Worm (Caenorhabditis elegans) whole organism, L4 larva: ENCODE data around the gene pitr-4.

Experiments used
- F26F4.8 ChIP-seq: fragments of 200-800 bp; sonication (Bioruptor generic); conservative IDR thresholded peaks from 2 replicates; pipeline ENCODE4 v1.3.6; 2022; ENCODE audit warnings: missing genetic modification characterization, missing compliant biosample characterization
- F37D6.2 ChIP-seq: sonication (generic microtip); optimal IDR thresholded peaks from 2 replicates; lab custom pipeline; 2016; ENCODE audit warnings: mild to moderate bottlenecking, missing genetic modification characterization, missing compliant biosample characterization
- R02D3.7 ChIP-seq: fragments of 150-350 bp; sonication (generic microtip); optimal IDR thresholded peaks from 3 replicates; lab custom pipeline; 2014; ENCODE audit warnings: missing biosample characterization, missing genetic modification characterization
- T20F7.1 ChIP-seq: fragments of 200-800 bp; sonication (Bioruptor generic); optimal IDR thresholded peaks from 2 replicates; lab custom pipeline; 2018; ENCODE audit warnings: mild to moderate bottlenecking, missing genetic modification characterization, missing compliant biosample characterization
- Y105C5A.15 ChIP-seq: fragments of 200-800 bp; sonication (Bioruptor generic); IDR thresholded peaks from 2 replicates; pipeline ENCODE4 v1.3.6; 2022; ENCODE audit warnings: missing genetic modification characterization, missing compliant biosample characterization
- Y5F2A.4 ChIP-seq: fragments of 200-800 bp; sonication (Bioruptor generic); optimal IDR thresholded peaks from 2 replicates; lab custom pipeline; 2018; ENCODE audit warnings: mild to moderate bottlenecking, missing genetic modification characterization, missing compliant biosample characterization
- Y75B8A.6 ChIP-seq: fragments of 200-800 bp; sonication (Bioruptor generic); IDR thresholded peaks from 2 replicates; pipeline ENCODE4 v1.3.6; 2022; ENCODE audit warnings: missing genetic modification reagents, missing genetic modification characterization, missing compliant biosample characterization
- ZK337.2 ChIP-seq: fragments of 200-800 bp; sonication (Bioruptor generic); IDR thresholded peaks from 2 replicates; pipeline ENCODE4 v1.3.6; 2022; ENCODE audit warnings: missing genetic modification reagents, missing genetic modification characterization, missing compliant biosample characterization
- ZK546.5 ChIP-seq, 2 experiments: sonication (generic microtip); optimal IDR thresholded peaks; 2 replicates each; lab custom pipeline; 2017; ENCODE audit warnings: missing biosample characterization in 2 of 2, missing genetic modification characterization in 2 of 2
- arid-1 ChIP-seq: fragments of 200-800 bp; sonication (Bioruptor generic); conservative IDR thresholded peaks from 2 replicates; pipeline ENCODE4 v1.3.6; 2022; ENCODE audit warnings: missing genetic modification reagents, missing genetic modification characterization, missing compliant biosample characterization
- ceh-28 ChIP-seq: fragments of 150-350 bp; optimal IDR thresholded peaks from 2 replicates; lab custom pipeline; 2014; ENCODE audit warnings: missing biosample characterization, missing genetic modification reagents, missing genetic modification characterization
- ceh-32 ChIP-seq: sonication (generic microtip); optimal IDR thresholded peaks from 2 replicates; lab custom pipeline; 2016; ENCODE audit warnings: mild to moderate bottlenecking, missing genetic modification characterization, missing compliant biosample characterization; ENCODE audit not compliant: poor library complexity
- ceh-44 ChIP-seq: fragments of 200-800 bp; sonication (Bioruptor generic); IDR thresholded peaks from 2 replicates; pipeline ENCODE4 v1.3.6; 2022; ENCODE audit warnings: missing genetic modification reagents, missing genetic modification characterization, missing compliant biosample characterization
- ceh-62 ChIP-seq: sonication (generic microtip); optimal IDR thresholded peaks from 2 replicates; lab custom pipeline; 2017; ENCODE audit warnings: missing biosample characterization, missing genetic modification characterization
- ces-1 ChIP-seq: fragments of 150-350 bp; sonication (generic microtip); optimal IDR thresholded peaks from 4 replicates; lab custom pipeline; 2014; ENCODE audit warnings: missing biosample characterization, missing genetic modification reagents, missing genetic modification characterization
- cey-2 ChIP-seq: sonication (generic microtip); optimal IDR thresholded peaks from 3 replicates; lab custom pipeline; 2017; ENCODE audit warnings: missing genetic modification characterization, mild to moderate bottlenecking, missing compliant biosample characterization, antibody characterized with exemption, borderline replicate concordance; ENCODE audit not compliant: insufficient read depth
- daf-19 ChIP-seq: fragments of 200-800 bp; sonication (Bioruptor generic); conservative IDR thresholded peaks from 2 replicates; pipeline ENCODE4 v1.3.6; 2022; ENCODE audit warnings: missing genetic modification characterization, missing compliant biosample characterization
- daf-8 ChIP-seq: fragments of 200-800 bp; sonication (Bioruptor generic); IDR thresholded peaks from 2 replicates; pipeline ENCODE4 v1.3.6; 2022; ENCODE audit warnings: missing genetic modification characterization, missing compliant biosample characterization
- dmd-6 ChIP-seq: fragments of 200-800 bp; sonication (Bioruptor generic); IDR thresholded peaks from 2 replicates; pipeline ENCODE4 v1.3.6; 2022; ENCODE audit warnings: missing genetic modification reagents, missing genetic modification characterization, missing compliant biosample characterization
- dmd-8 ChIP-seq: fragments of 200-800 bp; sonication (Bioruptor generic); IDR thresholded peaks from 2 replicates; pipeline ENCODE4 v1.3.6; 2022; ENCODE audit warnings: missing genetic modification characterization, missing compliant biosample characterization
- dpl-1 ChIP-seq: fragments of 150-350 bp; optimal IDR thresholded peaks from 2 replicates; lab custom pipeline; 2014; ENCODE audit warnings: missing biosample characterization, missing genetic modification reagents, missing genetic modification characterization
- hmg-1.1 ChIP-seq: fragments of 200-800 bp; sonication (Bioruptor generic); IDR thresholded peaks from 2 replicates; pipeline ENCODE4 v1.3.6; 2022; ENCODE audit warnings: missing genetic modification reagents, missing genetic modification characterization, missing compliant biosample characterization
- jun-1 ChIP-seq: fragments of 150-350 bp; optimal IDR thresholded peaks from 2 replicates; lab custom pipeline; 2014; ENCODE audit warnings: missing biosample characterization, missing genetic modification reagents, missing genetic modification characterization
- lim-7 ChIP-seq: fragments of 200-800 bp; sonication (Bioruptor generic); IDR thresholded peaks from 2 replicates; pipeline ENCODE4 v1.3.6; 2022; ENCODE audit warnings: missing genetic modification characterization, missing compliant biosample characterization
- lin-1 ChIP-seq: fragments of 200-800 bp; sonication (Bioruptor generic); IDR thresholded peaks from 2 replicates; pipeline ENCODE4 v1.3.6; 2022; ENCODE audit warnings: missing genetic modification reagents, missing genetic modification characterization, missing compliant biosample characterization
- lin-15B ChIP-seq: fragments of 150-350 bp; sonication (generic microtip); optimal IDR thresholded peaks from 3 replicates; lab custom pipeline; 2014; ENCODE audit warnings: missing biosample characterization, missing genetic modification characterization
- lir-3 ChIP-seq: sonication (generic microtip); optimal IDR thresholded peaks from 2 replicates; lab custom pipeline; 2016; ENCODE audit warnings: mild to moderate bottlenecking, missing genetic modification characterization, missing compliant biosample characterization
- mdl-1 ChIP-seq, 2 experiments: fragments of 150-350 bp in 1 of 2; sonication (generic microtip) in 1 of 2; optimal IDR thresholded peaks; 2 replicates each; lab custom pipeline; 2014 to 2017; ENCODE audit warnings: missing biosample characterization in 2 of 2, missing genetic modification characterization in 2 of 2
- mdt-29 ChIP-seq: fragments of 200-800 bp; sonication (Bioruptor generic); IDR thresholded peaks from 2 replicates; pipeline ENCODE4 v1.3.6; 2022; ENCODE audit warnings: missing genetic modification reagents, missing genetic modification characterization, missing compliant biosample characterization
- mep-1 ChIP-seq: fragments of 150-350 bp; sonication (generic microtip); optimal IDR thresholded peaks from 3 replicates; lab custom pipeline; 2014; ENCODE audit warnings: missing biosample characterization, missing genetic modification characterization
- mes-2 ChIP-seq: sonication (generic microtip); optimal IDR thresholded peaks from 2 replicates; lab custom pipeline; 2016; ENCODE audit warnings: missing genotype, mild to moderate bottlenecking, missing genetic modification characterization, missing compliant biosample characterization; ENCODE audit not compliant: poor library complexity, severe bottlenecking
- mxl-2 ChIP-seq: fragments of 200-800 bp; sonication (Bioruptor generic); conservative IDR thresholded peaks from 2 replicates; pipeline ENCODE4 v1.3.6; 2022; ENCODE audit warnings: missing genetic modification reagents, missing genetic modification characterization, missing compliant biosample characterization
- nhr-11 ChIP-seq: fragments of 150-350 bp; optimal IDR thresholded peaks from 2 replicates; lab custom pipeline; 2014; ENCODE audit warnings: missing biosample characterization, missing genetic modification characterization
- nhr-111 ChIP-seq: fragments of 200-800 bp; sonication (Bioruptor generic); optimal IDR thresholded peaks from 2 replicates; lab custom pipeline; 2018; ENCODE audit warnings: mild to moderate bottlenecking, missing genetic modification characterization, missing compliant biosample characterization
- nhr-237 ChIP-seq: sonication (generic microtip); optimal IDR thresholded peaks from 2 replicates; lab custom pipeline; 2017; ENCODE audit warnings: missing biosample characterization, missing genetic modification characterization
- nhr-42 ChIP-seq: fragments of 200-800 bp; sonication (Bioruptor generic); IDR thresholded peaks from 2 replicates; pipeline ENCODE4 v1.3.6; 2022; ENCODE audit warnings: missing genetic modification characterization, missing compliant biosample characterization
- nhr-6 ChIP-seq: fragments of 150-350 bp; optimal IDR thresholded peaks from 2 replicates; lab custom pipeline; 2014; ENCODE audit warnings: missing biosample characterization, missing genetic modification characterization
- nhr-76 ChIP-seq: fragments of 150-350 bp; optimal IDR thresholded peaks from 2 replicates; lab custom pipeline; 2014; ENCODE audit warnings: missing biosample characterization, missing genetic modification characterization
- nhr-77 ChIP-seq: fragments of 150-350 bp; optimal IDR thresholded peaks from 2 replicates; lab custom pipeline; 2014; ENCODE audit warnings: missing biosample characterization, missing genetic modification characterization
- pha-4 ChIP-seq, 2 experiments: fragments of 150-350 bp in 1 of 2; fragments of 200-800 bp in 1 of 2; sonication (Bioruptor generic) in 1 of 2; IDR thresholded peaks in 1 of 2; optimal IDR thresholded peaks in 1 of 2; 2 replicates each; pipeline versions ENCODE4 v1.3.6 to Lab custom; 2014 to 2022; ENCODE audit warnings: missing genetic modification characterization in 2 of 2, missing genetic modification reagents in 2 of 2, missing biosample characterization in 1 of 2, missing compliant biosample characterization in 1 of 2
- rbr-2 ChIP-seq: sonication (generic microtip); optimal IDR thresholded peaks from 2 replicates; lab custom pipeline; 2016; ENCODE audit warnings: missing genotype, missing genetic modification characterization, missing compliant biosample characterization
- set-16 ChIP-seq: fragments of 200-800 bp; sonication (Bioruptor generic); IDR thresholded peaks from 2 replicates; pipeline ENCODE4 v1.3.6; 2022; ENCODE audit warnings: missing genetic modification reagents, missing genetic modification characterization, missing compliant biosample characterization
- spr-1 ChIP-seq: sonication (generic microtip); optimal IDR thresholded peaks from 2 replicates; lab custom pipeline; 2016; ENCODE audit warnings: mild to moderate bottlenecking, missing genetic modification characterization, missing compliant biosample characterization
- spr-3 ChIP-seq: fragments of 200-800 bp; sonication (Bioruptor generic); optimal IDR thresholded peaks from 2 replicates; lab custom pipeline; 2018; ENCODE audit warnings: mild to moderate bottlenecking, missing genetic modification characterization, missing compliant biosample characterization
- tag-97 ChIP-seq: fragments of 200-800 bp; sonication (Bioruptor generic); IDR thresholded peaks from 2 replicates; pipeline ENCODE4 v1.3.6; 2022; ENCODE audit warnings: missing genetic modification characterization, missing compliant biosample characterization
- unc-39 ChIP-seq: sonication (generic microtip); optimal IDR thresholded peaks from 2 replicates; lab custom pipeline; 2017; ENCODE audit warnings: missing biosample characterization, missing genetic modification characterization
- unc-62 ChIP-seq, 3 experiments: fragments of 150-350 bp in 1 of 3; sonication (generic microtip); optimal IDR thresholded peaks in 2 of 3; peaks in 1 of 3; 1 replicate in 1 of 3; 2 replicates in 2 of 3; lab custom pipeline; 2014 to 2017; ENCODE audit warnings: missing biosample characterization in 3 of 3, missing genetic modification characterization in 3 of 3, missing genetic modification reagents in 3 of 3, missing genotype in 1 of 3
- zfp-2 ChIP-seq: sonication (generic microtip); optimal IDR thresholded peaks from 2 replicates; lab custom pipeline; 2016; ENCODE audit warnings: mild to moderate bottlenecking, missing genetic modification characterization, missing compliant biosample characterization
- zfp-3 ChIP-seq: fragments of 200-800 bp; sonication (Bioruptor generic); conservative IDR thresholded peaks from 2 replicates; pipeline ENCODE4 v1.3.6; 2022; ENCODE audit warnings: missing genetic modification reagents, missing genetic modification characterization, missing compliant biosample characterization
- zip-11 ChIP-seq: fragments of 200-800 bp; sonication (Bioruptor generic); IDR thresholded peaks from 2 replicates; pipeline ENCODE4 v1.3.6; 2022; ENCODE audit warnings: missing genetic modification characterization, missing compliant biosample characterization

Gene pitr-4

ce11 chrV:9692109-9692581, 30.7 kb upstream of the pitr-4 start, which contains the start of gene ztf-9:
ztf-9 (minus strand) TSS chrV:9692159.
- TF ChIP-seq arid-1 (GFP tag; lab: Robert Waterston, UW) = no peak
- TF ChIP-seq Y105C5A.15 (GFP tag; lab: Robert Waterston, UW) = no peak
- TF ChIP-seq ceh-62 (tag; lab: Kevin White, UChicago) = no peak
- no peak for TF ChIP-seq daf-8 (GFP tag; lab: Robert Waterston, UW)
- no peak for TF ChIP-seq lin-15B
- no peak for TF ChIP-seq zip-11
- TF ChIP-seq mxl-2 = no peak
- TF ChIP-seq ZK546.5 (tag; optimal IDR thresholded peaks at IDR 0.05; lab: Kevin White, UChicago) = no peak
- no peak for TF ChIP-seq ces-1 (GFP tag; lab: Kevin White, UChicago)
- TF ChIP-seq ceh-44 = no peak
- TF ChIP-seq nhr-237 = no peak
- TF ChIP-seq hmg-1.1 = peak; percentile 83
- TF ChIP-seq spr-1 = no peak
- no peak for TF ChIP-seq nhr-11
- TF ChIP-seq F26F4.8 (GFP tag; lab: Robert Waterston, UW) = no peak
- no peak for TF ChIP-seq spr-3 (GFP tag; lab: Kevin White, UChicago)
- TF ChIP-seq lir-3 = no peak
- no peak for TF ChIP-seq ceh-32 (tag; lab: Kevin White, UChicago)
- TF ChIP-seq cey-2 (tag; lab: Kevin White, UChicago) = no peak
- TF ChIP-seq Y5F2A.4 = no peak
- no peak for TF ChIP-seq T20F7.1 (GFP tag; lab: Kevin White, UChicago)
- no peak for TF ChIP-seq unc-39
- TF ChIP-seq set-16 (GFP tag; lab: Robert Waterston, UW) = peak; percentile 81; the same call in 1 of the 2 replicates
- TF ChIP-seq dmd-8 (GFP tag; lab: Robert Waterston, UW) = no peak
- TF ChIP-seq daf-19 (GFP tag; lab: Robert Waterston, UW) = no peak
- TF ChIP-seq mep-1 (tag; lab: Kevin White, UChicago) = peak; percentile 71
- TF ChIP-seq tag-97 = no peak
- no peak for TF ChIP-seq mdt-29
- no peak for TF ChIP-seq dpl-1 (GFP tag; lab: Kevin White, UChicago)
- no peak for TF ChIP-seq mes-2
- peak; percentile 46; the same call in 1 of the 2 replicates for TF ChIP-seq dmd-6 (GFP tag; lab: Robert Waterston, UW)
- TF ChIP-seq lim-7 = no peak
- TF ChIP-seq mdl-1 (tag; optimal IDR thresholded peaks at IDR 0.05; lab: Kevin White, UChicago) = peak in 1 of 2 experiments; percentile 34
- TF ChIP-seq ceh-28 (tag; lab: Kevin White, UChicago) = no peak
- no peak for TF ChIP-seq F37D6.2 (tag; lab: Kevin White, UChicago)
- no peak for TF ChIP-seq nhr-111
- peak; percentile 66; the same call in 1 of the 2 replicates for TF ChIP-seq pha-4 (GFP tag; IDR thresholded peaks at IDR 0.05; lab: Robert Waterston, UW)
- TF ChIP-seq pha-4 (tag; optimal IDR thresholded peaks at IDR 0.05; lab: Kevin White, UChicago) = no peak
- peak; percentile 64 for TF ChIP-seq nhr-77
- TF ChIP-seq unc-62 (GFP tag; optimal IDR thresholded peaks at IDR 0.05 in 1 of 2; lab: Kevin White, UChicago) = peak in 1 of 2 experiments; percentile 92
- TF ChIP-seq unc-62 (tag; optimal IDR thresholded peaks at IDR 0.05; lab: Kevin White, UChicago) = no peak
- no peak for TF ChIP-seq zfp-2 (tag; lab: Kevin White, UChicago)
- TF ChIP-seq nhr-6 (tag; lab: Kevin White, UChicago) = no peak
- no peak for TF ChIP-seq lin-1 (GFP tag; lab: Robert Waterston, UW)
- no peak for TF ChIP-seq nhr-42
- peak; percentile 48 for TF ChIP-seq rbr-2 (tag; lab: Kevin White, UChicago)
- no peak for TF ChIP-seq Y75B8A.6
- no peak for TF ChIP-seq nhr-76 (tag; lab: Kevin White, UChicago)
- TF ChIP-seq jun-1 (tag; lab: Kevin White, UChicago) = no peak
- TF ChIP-seq ZK337.2 (GFP tag; lab: Robert Waterston, UW) = no peak
- no peak for TF ChIP-seq zfp-3 (GFP tag; lab: Robert Waterston, UW)
- no peak for TF ChIP-seq R02D3.7 (tag; lab: Kevin White, UChicago)
